Worm (Caenorhabditis elegans) whole organism, early embryonic: ENCODE data around the gene txt-17.

Experiments
- B0310.2 ChIP-seq: sonication (generic microtip); optimal IDR thresholded peaks from 2 replicates; lab custom pipeline; 2016; ENCODE audit warnings: mild to moderate bottlenecking, missing genetic modification characterization, missing compliant biosample characterization
- F13C5.2 ChIP-seq: sonication (generic microtip); optimal IDR thresholded peaks from 2 replicates; lab custom pipeline; 2017; ENCODE audit warnings: mild to moderate bottlenecking, missing genetic modification characterization, inconsistent platforms, missing compliant biosample characterization
- aly-1 ChIP-seq: sonication (generic microtip); optimal IDR thresholded peaks from 2 replicates; lab custom pipeline; 2016; ENCODE audit warnings: missing genetic modification characterization, missing compliant biosample characterization
- ama-1 ChIP-seq: fragments of 150-350 bp; optimal IDR thresholded peaks from 2 replicates; lab custom pipeline; 2014
- ceh-13 ChIP-seq: fragments of 200-800 bp; sonication (Bioruptor generic); optimal IDR thresholded peaks from 2 replicates; lab custom pipeline; 2018; ENCODE audit warnings: mild to moderate bottlenecking, missing genetic modification characterization, missing compliant biosample characterization
- ceh-36 ChIP-seq: sonication (generic microtip); optimal IDR thresholded peaks from 2 replicates; lab custom pipeline; 2016; ENCODE audit warnings: missing genetic modification characterization, inconsistent platforms, missing compliant biosample characterization
- ets-7 ChIP-seq: sonication (generic microtip); optimal IDR thresholded peaks from 2 replicates; lab custom pipeline; 2016; ENCODE audit warnings: missing genotype, missing genetic modification characterization, missing compliant biosample characterization
- flt-1 ChIP-seq: fragments of 200-800 bp; sonication (Bioruptor generic); IDR thresholded peaks from 2 replicates; pipeline ENCODE4 v1.3.6; 2022; ENCODE audit warnings: missing genetic modification characterization, missing compliant biosample characterization
- hmbx-1 ChIP-seq: sonication (generic microtip); optimal IDR thresholded peaks from 2 replicates; lab custom pipeline; 2016; ENCODE audit warnings: mild to moderate bottlenecking, missing genetic modification characterization, missing compliant biosample characterization
- hmg-4 ChIP-seq: fragments of 200-800 bp; sonication (Bioruptor generic); optimal IDR thresholded peaks from 2 replicates; lab custom pipeline; 2018; ENCODE audit warnings: mild to moderate bottlenecking, missing genetic modification characterization, missing compliant biosample characterization
- hnd-1 ChIP-seq: sonication (generic microtip); optimal IDR thresholded peaks from 2 replicates; lab custom pipeline; 2016; ENCODE audit warnings: missing genetic modification characterization, missing compliant biosample characterization
- pes-1 ChIP-seq: fragments of 200-800 bp; sonication (Bioruptor generic); IDR thresholded peaks from 2 replicates; pipeline ENCODE4 v1.3.6; 2022; ENCODE audit warnings: missing genetic modification reagents, missing genetic modification characterization, missing compliant biosample characterization
- scrt-1 ChIP-seq: fragments of 200-800 bp; sonication (Bioruptor generic); IDR thresholded peaks from 2 replicates; pipeline ENCODE4 v1.3.6; 2022; ENCODE audit warnings: missing genetic modification characterization, missing compliant biosample characterization
- sea-1 ChIP-seq: fragments of 200-800 bp; sonication (Bioruptor generic); conservative IDR thresholded peaks from 2 replicates; pipeline ENCODE4 v1.3.6; 2022; ENCODE audit warnings: missing genetic modification characterization, missing compliant biosample characterization
- tbx-11 ChIP-seq: fragments of 200-800 bp; sonication (Bioruptor generic); IDR thresholded peaks from 2 replicates; pipeline ENCODE4 v1.3.6; 2022; ENCODE audit warnings: missing genetic modification characterization, missing compliant biosample characterization
- tbx-37 ChIP-seq: fragments of 200-800 bp; sonication (Bioruptor generic); conservative IDR thresholded peaks from 2 replicates; pipeline ENCODE4 v1.3.6; 2022; ENCODE audit warnings: missing genetic modification reagents, missing genetic modification characterization, missing compliant biosample characterization
- tra-4 ChIP-seq: sonication (generic microtip); optimal IDR thresholded peaks from 2 replicates; lab custom pipeline; 2017; ENCODE audit warnings: missing genetic modification characterization, missing compliant biosample characterization

txt-17 gene

DNA sequence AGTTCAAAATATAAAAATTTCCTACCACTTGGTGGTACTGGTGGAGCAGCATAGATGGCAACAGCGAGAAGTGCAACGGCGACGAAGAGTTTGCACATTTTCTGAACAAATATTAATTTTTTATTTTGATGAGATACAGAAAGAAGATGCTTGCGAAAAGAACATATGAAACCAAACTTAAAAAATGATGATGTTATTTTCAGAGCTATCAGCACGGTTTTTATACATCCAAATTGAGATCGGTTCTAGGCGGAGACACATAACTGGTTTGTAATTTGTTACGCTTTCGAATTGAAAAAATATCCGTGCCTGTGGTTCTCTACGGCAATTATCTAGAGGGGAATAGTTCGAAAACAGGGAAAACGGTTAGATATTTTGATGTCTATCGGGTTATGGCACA lies at the start of gene txt-17:
txt-17 (minus strand) TSS at position 101 of the 400 bp plus-strand sequence.
- no peak for TF ChIP-seq aly-1 (tag; lab: Kevin White, UChicago)
- no peak for TF ChIP-seq ceh-36 (tag; lab: Kevin White, UChicago)
- no peak for TF ChIP-seq ama-1 (lab: Kevin White, UChicago)
- TF ChIP-seq pes-1: no peak
- no peak for TF ChIP-seq ets-7 (tag; lab: Kevin White, UChicago)
- TF ChIP-seq sea-1 (GFP tag; lab: Robert Waterston, UW): no peak
- TF ChIP-seq flt-1 (GFP tag; lab: Robert Waterston, UW): no peak
- TF ChIP-seq F13C5.2 (tag; lab: Kevin White, UChicago): no peak
- TF ChIP-seq hmbx-1 (tag; lab: Kevin White, UChicago): no peak
- TF ChIP-seq tra-4 (tag; lab: Kevin White, UChicago): no peak
- TF ChIP-seq hnd-1 (tag; lab: Kevin White, UChicago): no peak

DNA sequence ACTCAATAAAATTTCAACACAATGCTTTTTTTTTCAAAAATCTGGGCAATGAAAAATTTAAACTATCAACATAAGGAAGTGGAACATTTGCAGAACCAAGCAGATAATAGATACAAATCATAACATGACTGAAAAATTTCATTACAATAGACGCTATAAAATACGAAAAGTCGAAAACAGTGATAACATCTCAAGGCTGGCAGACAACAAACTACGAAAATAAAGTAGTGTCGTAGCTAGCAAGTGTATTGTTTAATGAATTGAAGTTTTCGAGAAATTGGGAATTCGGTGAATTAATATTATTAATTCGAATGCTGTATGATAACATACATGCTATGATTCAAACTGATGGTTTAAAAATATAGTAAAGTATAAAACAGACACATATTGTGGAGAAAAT lies 43.8 kb upstream of the txt-17 start:
- TF ChIP-seq scrt-1 (GFP tag; lab: Robert Waterston, UW) (no peak), aly-1 (tag; lab: Kevin White, UChicago) (no peak), pes-1 (no peak), F13C5.2 (tag; lab: Kevin White, UChicago) (no peak), ets-7 (tag; lab: Kevin White, UChicago) (no peak), hnd-1 (tag; lab: Kevin White, UChicago) (no peak), flt-1 (GFP tag; lab: Robert Waterston, UW) (no peak), tra-4 (tag; lab: Kevin White, UChicago) (no peak), B0310.2 (tag; lab: Kevin White, UChicago) (no peak)

DNA sequence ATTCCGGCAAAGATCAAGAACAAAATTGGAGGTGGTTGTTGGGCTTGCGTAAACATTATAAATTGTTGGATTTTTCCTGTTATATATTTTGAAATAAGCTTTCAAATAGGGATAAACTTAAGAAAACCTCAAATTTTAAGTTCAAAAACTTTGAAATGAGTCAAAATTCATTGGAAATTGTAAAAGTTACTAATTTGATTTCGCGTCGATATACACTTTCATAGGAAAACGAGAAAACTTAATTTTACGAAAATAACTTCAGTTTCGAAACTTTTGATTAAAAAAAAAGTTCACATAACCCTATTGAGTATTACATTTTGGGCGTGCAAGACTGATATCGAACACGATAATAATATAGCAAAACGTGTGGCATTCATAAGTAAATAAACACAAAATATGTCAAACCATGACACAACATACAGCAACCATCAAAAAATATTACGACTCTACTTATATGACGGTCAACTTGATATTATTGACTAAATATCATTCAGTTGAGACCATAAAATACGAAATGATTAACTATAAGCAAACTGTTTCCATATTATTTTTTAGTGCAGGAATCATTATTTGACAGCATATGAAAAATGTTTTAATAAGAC lies 43.2 kb upstream of the txt-17 start:
- TF ChIP-seq hnd-1 (tag; lab: Kevin White, UChicago): no peak
- TF ChIP-seq aly-1 (tag; lab: Kevin White, UChicago): no peak
- no peak for TF ChIP-seq ama-1 (lab: Kevin White, UChicago)
- TF ChIP-seq hmbx-1 (tag; lab: Kevin White, UChicago): no peak
- no peak for TF ChIP-seq F13C5.2 (tag; lab: Kevin White, UChicago)
- no peak for TF ChIP-seq ceh-36 (tag; lab: Kevin White, UChicago)
- no peak for TF ChIP-seq hmg-4 (GFP tag; lab: Kevin White, UChicago)
- no peak for TF ChIP-seq sea-1 (GFP tag; lab: Robert Waterston, UW)
- TF ChIP-seq ets-7 (tag; lab: Kevin White, UChicago): no peak
- no peak for TF ChIP-seq ceh-13 (GFP tag; lab: Kevin White, UChicago)
- TF ChIP-seq scrt-1 (GFP tag; lab: Robert Waterston, UW): no peak
- TF ChIP-seq B0310.2 (tag; lab: Kevin White, UChicago): no peak
- no peak for TF ChIP-seq tbx-11
- no peak for TF ChIP-seq pes-1
- no peak for TF ChIP-seq flt-1 (GFP tag; lab: Robert Waterston, UW)
- no peak for TF ChIP-seq tra-4 (tag; lab: Kevin White, UChicago)
- TF ChIP-seq tbx-37 (GFP tag; lab: Robert Waterston, UW): no peak

DNA sequence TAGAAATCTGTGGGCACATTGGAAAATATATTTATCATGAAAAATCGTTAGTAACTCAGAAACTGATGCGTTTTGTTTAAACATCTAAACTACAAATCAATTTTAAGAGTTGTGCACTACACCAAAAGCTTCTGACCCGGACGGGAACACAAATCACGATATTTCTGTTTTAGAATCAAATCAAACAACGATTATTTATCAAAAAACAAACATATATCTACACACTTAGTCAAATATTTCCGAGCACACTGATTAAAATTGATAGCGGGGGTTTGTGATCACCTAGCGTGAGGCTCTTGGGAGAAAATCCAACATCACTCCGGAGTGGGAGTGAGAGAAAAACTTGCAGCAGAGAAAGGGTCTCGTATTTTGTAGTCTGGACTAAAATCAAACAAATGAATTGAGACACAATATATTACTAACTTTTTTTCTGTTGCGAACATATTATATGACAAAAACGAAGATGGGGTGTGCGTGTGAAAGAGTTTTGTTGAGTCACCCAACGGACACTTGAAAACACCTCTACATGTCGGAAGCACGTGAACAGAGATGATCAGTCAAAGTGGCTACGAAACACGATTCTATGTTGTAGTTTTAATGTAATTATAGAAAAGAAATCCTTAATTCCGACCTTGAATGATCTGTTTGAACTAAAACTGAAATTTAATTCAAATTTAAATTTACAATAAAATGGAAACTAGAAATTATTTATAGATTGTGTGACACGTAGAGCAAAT lies 42.4 kb upstream of the txt-17 start:
- no peak for TF ChIP-seq flt-1 (GFP tag; lab: Robert Waterston, UW)
- no peak for TF ChIP-seq pes-1
- no peak for TF ChIP-seq scrt-1 (GFP tag; lab: Robert Waterston, UW)
- TF ChIP-seq hmbx-1 (tag; lab: Kevin White, UChicago): no peak
- TF ChIP-seq sea-1 (GFP tag; lab: Robert Waterston, UW): no peak
- no peak for TF ChIP-seq hnd-1 (tag; lab: Kevin White, UChicago)
- TF ChIP-seq aly-1 (tag; lab: Kevin White, UChicago): no peak
- TF ChIP-seq B0310.2 (tag; lab: Kevin White, UChicago): no peak
- TF ChIP-seq ceh-13 (GFP tag; lab: Kevin White, UChicago): no peak
- TF ChIP-seq F13C5.2 (tag; lab: Kevin White, UChicago): no peak
- TF ChIP-seq tbx-37 (GFP tag; lab: Robert Waterston, UW): no peak
- no peak for TF ChIP-seq hmg-4 (GFP tag; lab: Kevin White, UChicago)
- TF ChIP-seq ets-7 (tag; lab: Kevin White, UChicago): no peak
- TF ChIP-seq tra-4 (tag; lab: Kevin White, UChicago): no peak
- TF ChIP-seq tbx-11: no peak
- TF ChIP-seq ama-1 (lab: Kevin White, UChicago): no peak

DNA sequence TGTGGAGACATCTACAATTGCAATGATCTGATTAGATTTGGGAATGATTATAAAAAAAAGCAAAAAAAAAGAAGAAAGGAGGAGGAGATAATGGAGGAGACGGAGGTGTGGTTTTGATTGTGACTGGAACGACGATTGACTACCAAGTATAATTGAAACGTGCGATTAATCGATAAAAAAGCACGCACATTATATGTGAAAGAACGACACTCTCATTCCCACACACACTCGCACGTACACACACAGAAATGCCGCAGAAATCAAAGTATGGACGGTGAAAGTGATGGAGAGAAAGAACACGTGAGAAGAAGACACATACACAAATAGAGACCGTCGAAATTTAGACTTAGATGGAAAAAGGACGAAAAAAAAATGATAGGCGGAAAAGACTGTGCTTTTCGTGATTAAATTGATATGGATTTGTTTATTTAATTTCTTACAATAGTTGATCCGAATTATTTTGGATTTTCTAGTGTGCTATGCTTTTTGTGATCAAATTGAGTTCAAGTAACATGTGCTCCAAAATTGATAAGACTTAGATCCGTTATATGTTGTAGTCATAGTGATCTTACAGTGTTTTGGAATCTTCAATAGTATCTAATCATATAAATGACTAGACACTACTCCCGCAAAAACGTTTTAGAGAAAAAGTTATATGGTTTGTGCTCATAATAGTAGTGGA lies 40.9 kb upstream of the txt-17 start, which contains the start of gene nhr-135:
nhr-135 (minus strand) TSS at position 51 of the 682 bp plus-strand sequence.
- no peak for TF ChIP-seq ceh-36 (tag; lab: Kevin White, UChicago)

DNA sequence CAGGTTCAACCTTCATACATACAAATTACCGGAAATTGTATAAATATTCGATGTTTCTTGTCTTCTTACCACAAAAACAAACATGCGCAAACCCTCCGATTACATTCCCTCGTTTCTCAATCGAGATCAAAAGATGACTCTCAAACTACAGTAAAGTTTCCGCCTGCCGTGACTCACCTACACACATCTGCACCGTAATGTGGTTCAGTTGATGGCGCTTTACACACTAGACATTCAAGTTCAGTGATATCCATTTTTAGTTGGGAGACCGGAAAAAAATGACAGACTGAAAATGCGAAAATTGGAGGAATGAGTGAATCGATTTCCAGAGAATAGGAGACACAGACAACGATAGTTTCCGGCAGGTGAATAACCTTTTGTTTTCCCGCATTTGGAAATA lies 38.3 kb upstream of the txt-17 start, which contains the start of gene nhr-286:
nhr-286 (minus strand) TSS at position 324 of the 400 bp plus-strand sequence.
- TF ChIP-seq tra-4 (tag; lab: Kevin White, UChicago) (no peak), tbx-37 (GFP tag; lab: Robert Waterston, UW) (no peak), tbx-11 (no peak), flt-1 (GFP tag; lab: Robert Waterston, UW) (no peak), ets-7 (tag; lab: Kevin White, UChicago) (no peak), hmbx-1 (tag; lab: Kevin White, UChicago) (no peak), F13C5.2 (tag; lab: Kevin White, UChicago) (no peak), ama-1 (lab: Kevin White, UChicago) (no peak), hnd-1 (tag; lab: Kevin White, UChicago) (no peak), hmg-4 (GFP tag; lab: Kevin White, UChicago) (no peak), ceh-36 (tag; lab: Kevin White, UChicago) (no peak), sea-1 (GFP tag; lab: Robert Waterston, UW) (no peak)
